Worm (Caenorhabditis elegans) whole organism, early embryonic: ENCODE results near the gene F20D6.1.

Experiments
- B0310.2 ChIP-seq: sonication (generic microtip); optimal IDR thresholded peaks from 2 replicates; lab custom pipeline; 2016; ENCODE audit warnings: mild to moderate bottlenecking, missing genetic modification characterization, missing compliant biosample characterization
- F13C5.2 ChIP-seq: sonication (generic microtip); optimal IDR thresholded peaks from 2 replicates; lab custom pipeline; 2017; ENCODE audit warnings: mild to moderate bottlenecking, missing genetic modification characterization, inconsistent platforms, missing compliant biosample characterization
- aly-1 ChIP-seq: sonication (generic microtip); optimal IDR thresholded peaks from 2 replicates; lab custom pipeline; 2016; ENCODE audit warnings: missing genetic modification characterization, missing compliant biosample characterization
- ama-1 ChIP-seq: fragments of 150-350 bp; optimal IDR thresholded peaks from 2 replicates; lab custom pipeline; 2014
- ceh-13 ChIP-seq: fragments of 200-800 bp; sonication (Bioruptor generic); optimal IDR thresholded peaks from 2 replicates; lab custom pipeline; 2018; ENCODE audit warnings: mild to moderate bottlenecking, missing genetic modification characterization, missing compliant biosample characterization
- ceh-36 ChIP-seq: sonication (generic microtip); optimal IDR thresholded peaks from 2 replicates; lab custom pipeline; 2016; ENCODE audit warnings: missing genetic modification characterization, inconsistent platforms, missing compliant biosample characterization
- ets-7 ChIP-seq: sonication (generic microtip); optimal IDR thresholded peaks from 2 replicates; lab custom pipeline; 2016; ENCODE audit warnings: missing genotype, missing genetic modification characterization, missing compliant biosample characterization
- flt-1 ChIP-seq: fragments of 200-800 bp; sonication (Bioruptor generic); IDR thresholded peaks from 2 replicates; pipeline ENCODE4 v1.3.6; 2022; ENCODE audit warnings: missing genetic modification characterization, missing compliant biosample characterization
- hmbx-1 ChIP-seq: sonication (generic microtip); optimal IDR thresholded peaks from 2 replicates; lab custom pipeline; 2016; ENCODE audit warnings: mild to moderate bottlenecking, missing genetic modification characterization, missing compliant biosample characterization
- hmg-4 ChIP-seq: fragments of 200-800 bp; sonication (Bioruptor generic); optimal IDR thresholded peaks from 2 replicates; lab custom pipeline; 2018; ENCODE audit warnings: mild to moderate bottlenecking, missing genetic modification characterization, missing compliant biosample characterization
- hnd-1 ChIP-seq: sonication (generic microtip); optimal IDR thresholded peaks from 2 replicates; lab custom pipeline; 2016; ENCODE audit warnings: missing genetic modification characterization, missing compliant biosample characterization
- pes-1 ChIP-seq: fragments of 200-800 bp; sonication (Bioruptor generic); IDR thresholded peaks from 2 replicates; pipeline ENCODE4 v1.3.6; 2022; ENCODE audit warnings: missing genetic modification reagents, missing genetic modification characterization, missing compliant biosample characterization
- scrt-1 ChIP-seq: fragments of 200-800 bp; sonication (Bioruptor generic); IDR thresholded peaks from 2 replicates; pipeline ENCODE4 v1.3.6; 2022; ENCODE audit warnings: missing genetic modification characterization, missing compliant biosample characterization
- sea-1 ChIP-seq: fragments of 200-800 bp; sonication (Bioruptor generic); conservative IDR thresholded peaks from 2 replicates; pipeline ENCODE4 v1.3.6; 2022; ENCODE audit warnings: missing genetic modification characterization, missing compliant biosample characterization
- tbx-11 ChIP-seq: fragments of 200-800 bp; sonication (Bioruptor generic); IDR thresholded peaks from 2 replicates; pipeline ENCODE4 v1.3.6; 2022; ENCODE audit warnings: missing genetic modification characterization, missing compliant biosample characterization
- tbx-37 ChIP-seq: fragments of 200-800 bp; sonication (Bioruptor generic); conservative IDR thresholded peaks from 2 replicates; pipeline ENCODE4 v1.3.6; 2022; ENCODE audit warnings: missing genetic modification reagents, missing genetic modification characterization, missing compliant biosample characterization
- tra-4 ChIP-seq: sonication (generic microtip); optimal IDR thresholded peaks from 2 replicates; lab custom pipeline; 2017; ENCODE audit warnings: missing genetic modification characterization, missing compliant biosample characterization

F20D6.1 gene

ce11 chrV:8183384-8183783, 7.1 kb upstream of the F20D6.1 start, which contains the start of gene srp-8:
TSS of gene srp-8 (plus strand) at chrV:8183684.
- no peak for TF ChIP-seq hmg-4 (GFP tag; lab: Kevin White, UChicago)
- no peak for TF ChIP-seq scrt-1 (GFP tag; lab: Robert Waterston, UW)
- TF ChIP-seq hmbx-1 (tag; lab: Kevin White, UChicago) = no peak

DNA sequence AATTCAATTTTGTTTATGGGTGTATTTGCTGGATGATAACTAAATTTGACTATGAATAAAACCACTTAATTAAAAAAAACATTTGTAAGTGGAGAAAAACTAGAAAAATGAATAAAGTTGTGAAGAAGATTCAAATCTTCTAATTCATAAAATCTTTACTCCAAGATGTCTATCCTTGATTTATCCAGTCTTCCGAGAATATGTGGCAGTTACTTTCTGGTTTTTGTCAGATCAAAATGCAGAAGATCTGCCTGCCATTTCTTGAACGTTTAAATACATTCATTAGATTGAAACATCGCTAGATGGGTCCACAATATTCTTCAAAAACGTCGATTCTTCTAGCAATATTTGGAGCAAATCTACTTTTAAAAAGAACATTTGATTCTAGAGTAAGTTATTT, 4.8 kb upstream of the F20D6.1 start, which contains the start of gene F20D6.2:
Gene F20D6.2, plus strand, starts transcription at position 301 of the 400 bp plus-strand sequence.
- no peak for TF ChIP-seq tbx-37
- TF ChIP-seq scrt-1 (GFP tag; lab: Robert Waterston, UW) = no peak
- no peak for TF ChIP-seq B0310.2 (tag; lab: Kevin White, UChicago)
- TF ChIP-seq tra-4 (tag; lab: Kevin White, UChicago) = no peak
- TF ChIP-seq hnd-1 (tag; lab: Kevin White, UChicago) = no peak
- TF ChIP-seq ama-1 (lab: Kevin White, UChicago) = no peak
- TF ChIP-seq flt-1 (GFP tag; lab: Robert Waterston, UW) = no peak
- no peak for TF ChIP-seq F13C5.2 (tag; lab: Kevin White, UChicago)
- no peak for TF ChIP-seq hmbx-1 (tag; lab: Kevin White, UChicago)
- TF ChIP-seq ceh-36 (tag; lab: Kevin White, UChicago) = no peak
- TF ChIP-seq pes-1 (GFP tag; lab: Robert Waterston, UW) = no peak
- no peak for TF ChIP-seq tbx-11 (GFP tag; lab: Robert Waterston, UW)
- TF ChIP-seq ceh-13 (GFP tag; lab: Kevin White, UChicago) = no peak
- TF ChIP-seq hmg-4 (GFP tag; lab: Kevin White, UChicago) = no peak

- TF ChIP-seq ama-1 (lab: Kevin White, UChicago) (no peak), scrt-1 (GFP tag; lab: Robert Waterston, UW) (no peak), aly-1 (no peak), sea-1 (no peak), ets-7 (tag; lab: Kevin White, UChicago) (no peak)
Measured at ce11 chrV:8188421-8188820, 2.1 kb upstream of the F20D6.1 start, which contains the start of gene F20D6.15. TSS of gene F20D6.15 (minus strand) at chrV:8188467.

DNA sequence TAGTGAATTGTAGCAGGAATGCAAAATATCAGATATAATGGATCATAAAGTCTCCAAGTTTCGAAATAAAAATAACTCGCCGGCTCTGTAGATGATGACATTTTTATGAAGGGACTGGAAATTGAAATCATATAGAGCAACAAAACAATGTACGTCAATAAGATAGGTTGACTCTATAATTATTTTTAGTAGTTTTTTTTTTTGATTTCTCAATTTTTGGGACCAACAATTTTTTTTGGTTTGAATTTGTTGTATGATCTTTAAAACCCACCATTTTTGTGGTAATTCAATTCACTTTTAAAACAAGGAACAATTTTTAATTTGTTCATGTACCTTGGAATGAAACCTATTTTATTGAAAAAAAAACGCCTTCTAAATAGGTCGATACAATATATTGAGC, 514 bp upstream of the F20D6.1 start, which contains the start of gene F20D6.12:
Gene F20D6.12, minus strand, starts transcription at position 101 of the 400 bp plus-strand sequence.
- TF ChIP-seq scrt-1 (GFP tag; lab: Robert Waterston, UW) = no peak
- no peak for TF ChIP-seq tra-4 (tag; lab: Kevin White, UChicago)

ce11 chrV:8195889-8196418, 5.4 kb downstream of the F20D6.1 start, which contains the start of gene F20D6.10:
TSS of gene F20D6.10 (minus strand) at chrV:8195939.
- no peak for TF ChIP-seq sea-1
- TF ChIP-seq scrt-1 (GFP tag; lab: Robert Waterston, UW) = no peak
- no peak for TF ChIP-seq tra-4 (tag; lab: Kevin White, UChicago)
- TF ChIP-seq B0310.2 (tag; lab: Kevin White, UChicago) = no peak
- no peak for TF ChIP-seq hmbx-1 (tag; lab: Kevin White, UChicago)
- no peak for TF ChIP-seq ceh-13 (GFP tag; lab: Kevin White, UChicago)
- TF ChIP-seq hmg-4 (GFP tag; lab: Kevin White, UChicago) = no peak
- no peak for TF ChIP-seq pes-1 (GFP tag; lab: Robert Waterston, UW)
- no peak for TF ChIP-seq tbx-37
- TF ChIP-seq ets-7 (tag; lab: Kevin White, UChicago) = no peak
- no peak for TF ChIP-seq ceh-36 (tag; lab: Kevin White, UChicago)
- no peak for TF ChIP-seq hnd-1 (tag; lab: Kevin White, UChicago)
- TF ChIP-seq F13C5.2 (tag; lab: Kevin White, UChicago) = no peak
- TF ChIP-seq ama-1 (lab: Kevin White, UChicago) = no peak
- no peak for TF ChIP-seq aly-1
- TF ChIP-seq tbx-11 (GFP tag; lab: Robert Waterston, UW) = no peak
- no peak for TF ChIP-seq flt-1 (GFP tag; lab: Robert Waterston, UW)

- no peak for TF ChIP-seq ama-1 (lab: Kevin White, UChicago)
Measured at ce11 chrV:8196993-8197392, 6.5 kb downstream of the F20D6.1 start.

- TF ChIP-seq hnd-1 (tag; lab: Kevin White, UChicago) (no peak), hmbx-1 (tag; lab: Kevin White, UChicago) (no peak), ceh-36 (tag; lab: Kevin White, UChicago) (no peak), flt-1 (GFP tag; lab: Robert Waterston, UW) (no peak), tbx-37 (no peak), tra-4 (tag; lab: Kevin White, UChicago) (no peak)
Measured at ce11 chrV:8198994-8199393, 8.5 kb downstream of the F20D6.1 start, which contains the start of gene F20D6.11. TSS of gene F20D6.11 (minus strand) at chrV:8199094.

DNA sequence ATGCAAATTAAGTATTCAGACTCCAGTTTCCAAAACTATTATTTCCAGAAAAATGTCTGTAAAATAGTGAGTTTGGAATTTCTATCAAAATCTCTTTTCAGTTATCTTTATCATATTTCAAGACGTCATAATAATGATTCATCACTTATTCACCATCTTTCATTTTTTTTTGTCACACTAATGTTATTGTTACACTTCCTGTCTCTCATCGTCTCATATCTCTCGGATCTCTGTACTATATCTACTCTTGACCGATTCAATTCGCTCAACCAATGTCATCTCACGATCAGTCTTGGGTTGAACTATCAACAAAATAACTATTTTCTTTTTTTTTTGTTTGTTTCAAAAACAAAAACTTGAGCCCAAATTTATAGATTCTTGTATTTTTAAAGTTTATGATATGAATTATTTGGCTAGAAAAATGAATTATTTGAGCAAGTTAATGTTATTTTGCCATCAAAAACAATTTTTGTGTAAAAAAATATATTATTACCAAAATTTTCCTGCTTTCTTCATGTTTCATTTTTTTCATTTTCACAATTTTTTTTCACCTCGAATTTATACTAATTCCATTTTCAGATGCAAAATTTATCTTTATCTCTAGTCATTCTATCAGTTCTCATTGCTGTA, 10.8 kb downstream of the F20D6.1 start, which contains the start of gene cri-2:
Gene cri-2, plus strand, starts transcription at position 580 of the 630 bp plus-strand sequence.
- TF ChIP-seq ama-1 (lab: Kevin White, UChicago) (no peak), tbx-37 (no peak), hmg-4 (GFP tag; lab: Kevin White, UChicago) (no peak), B0310.2 (tag; lab: Kevin White, UChicago) (no peak), aly-1 (no peak), hmbx-1 (tag; lab: Kevin White, UChicago) (no peak), ets-7 (tag; lab: Kevin White, UChicago) (no peak), pes-1 (GFP tag; lab: Robert Waterston, UW) (no peak)
